Worm (Caenorhabditis elegans) whole organism, young adult: ENCODE results near the gene W04E12.5.

Experiments used
- T07F8.4 ChIP-seq: sonication (generic microtip); optimal IDR thresholded peaks from 2 replicates; lab custom pipeline; 2016; ENCODE audit warnings: mild to moderate bottlenecking, missing genetic modification characterization, moderate library complexity, missing compliant biosample characterization
- ama-1 ChIP-seq, 3 experiments: fragments of 150-350 bp in 1 of 3; sonication (generic microtip) in 2 of 3; optimal IDR thresholded peaks; 2 replicates each; lab custom pipeline; 2014 to 2018; ENCODE audit warnings: missing biosample characterization in 2 of 3, missing genetic modification characterization in 2 of 3, missing genetic modification reagents in 2 of 3
- nfyb-1 ChIP-seq: fragments of 200-800 bp; sonication (Bioruptor generic); IDR thresholded peaks from 2 replicates; pipeline ENCODE4 v1.3.6; 2022; ENCODE audit warnings: missing genetic modification reagents, missing genetic modification characterization, missing compliant biosample characterization

- no peak for TF ChIP-seq nfyb-1 (GFP tag; lab: Robert Waterston, UW)
- TF ChIP-seq T07F8.4 (tag; lab: Kevin White, UChicago): no peak
- no peak for TF ChIP-seq ama-1 (optimal IDR thresholded peaks at IDR 0.05; lab: Kevin White, UChicago)
- TF ChIP-seq ama-1 (GFP tag; optimal IDR thresholded peaks at IDR 0.05; lab: Kevin White, UChicago): no peak
Observed at ce11 chrV:19751124-19751523, 5.2 kb downstream of the W04E12.5 start, which contains the start of gene clec-49.
